Worm (Caenorhabditis elegans) whole organism, late embryonic: ENCODE results near the gene T28C6.8.

Experiments
- F13H6.1 ChIP-seq: sonication (generic microtip); optimal IDR thresholded peaks from 2 replicates; lab custom pipeline; 2016; ENCODE audit warnings: missing genetic modification characterization, missing compliant biosample characterization
- ceh-14 ChIP-seq: sonication (generic microtip); optimal IDR thresholded peaks from 2 replicates; lab custom pipeline; 2016; ENCODE audit warnings: missing genotype, missing genetic modification characterization, missing compliant biosample characterization
- ceh-19 ChIP-seq: fragments of 200-800 bp; sonication (Bioruptor generic); optimal IDR thresholded peaks from 2 replicates; lab custom pipeline; 2018; ENCODE audit warnings: mild to moderate bottlenecking, missing genetic modification characterization, missing compliant biosample characterization
- ceh-31 ChIP-seq: sonication (generic microtip); optimal IDR thresholded peaks from 2 replicates; lab custom pipeline; 2016; ENCODE audit warnings: missing genetic modification characterization, missing compliant biosample characterization
- ceh-9 ChIP-seq: sonication (generic microtip); optimal IDR thresholded peaks from 2 replicates; lab custom pipeline; 2016; ENCODE audit warnings: mild to moderate bottlenecking, missing genetic modification characterization, inconsistent platforms, missing compliant biosample characterization
- fkh-10 ChIP-seq: fragments of 150-350 bp; optimal IDR thresholded peaks from 2 replicates; lab custom pipeline; 2014; ENCODE audit warnings: missing biosample characterization, missing genetic modification reagents, missing genetic modification characterization
- pag-3 ChIP-seq: sonication (generic microtip); optimal IDR thresholded peaks from 2 replicates; lab custom pipeline; 2016; ENCODE audit warnings: missing compliant biosample characterization, missing genetic modification characterization, borderline replicate concordance
- pqm-1 ChIP-seq: sonication (generic microtip); optimal IDR thresholded peaks from 2 replicates; lab custom pipeline; 2016; ENCODE audit warnings: missing genetic modification characterization, missing compliant biosample characterization
- sox-4 ChIP-seq: sonication (generic microtip); optimal IDR thresholded peaks from 2 replicates; lab custom pipeline; 2017; ENCODE audit warnings: mild to moderate bottlenecking, missing genetic modification characterization, inconsistent platforms, missing compliant biosample characterization
- tbx-2 ChIP-seq: sonication (generic microtip); optimal IDR thresholded peaks from 2 replicates; lab custom pipeline; 2016; ENCODE audit warnings: missing genetic modification characterization, missing compliant biosample characterization
- tbx-7 ChIP-seq: sonication (generic microtip); optimal IDR thresholded peaks from 2 replicates; lab custom pipeline; 2016; ENCODE audit warnings: missing genotype, missing genetic modification characterization, missing compliant biosample characterization
- unc-42 ChIP-seq: sonication (generic microtip); optimal IDR thresholded peaks from 2 replicates; lab custom pipeline; 2016; ENCODE audit warnings: missing genotype, missing genetic modification characterization, missing compliant biosample characterization

- TF ChIP-seq ceh-19 (GFP tag; lab: Kevin White, UChicago) (no peak), fkh-10 (GFP tag; lab: Kevin White, UChicago) (no peak), unc-42 (tag; lab: Kevin White, UChicago) (no peak), F13H6.1 (no peak), ceh-9 (tag; lab: Kevin White, UChicago) (no peak), pqm-1 (no peak), ceh-31 (tag; lab: Kevin White, UChicago) (no peak), pag-3 (tag; lab: Kevin White, UChicago) (no peak), tbx-7 (tag; lab: Kevin White, UChicago) (no peak), sox-4 (no peak), ceh-14 (tag; lab: Kevin White, UChicago) (no peak), tbx-2 (tag; lab: Kevin White, UChicago) (no peak)
Measured at ce11 chrIV:8845922-8846321, 15.4 kb upstream of the T28C6.8 start.
